Worm (Caenorhabditis elegans): ENCODE measurements around the gene prmn-1.
A peak's percentile ranks its signal among the peaks of the same experiment; 100 is the strongest.

prmn-1 gene

DNA sequence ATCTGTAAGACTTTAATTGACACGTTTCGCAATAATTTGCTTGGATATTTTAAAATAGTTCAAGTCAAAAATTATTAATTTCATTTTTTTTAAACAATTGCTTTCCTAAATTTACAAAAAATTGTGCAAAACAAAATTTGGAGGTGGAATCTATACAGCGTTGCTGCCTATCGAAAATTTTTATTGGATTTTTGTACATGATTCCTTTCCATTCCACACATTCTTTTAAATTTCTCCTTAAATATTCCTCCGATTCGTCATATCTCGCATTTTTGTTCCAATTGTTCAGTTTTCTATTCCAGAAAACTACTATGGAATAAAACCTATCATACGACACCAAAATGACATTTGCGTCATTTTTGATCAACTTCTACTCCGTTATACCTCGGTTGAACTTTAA is 16.5 kb upstream of the prmn-1 start, which contains the start of gene ttyh-1:
ttyh-1 (plus strand) TSS at position 301 of the 400 bp plus-strand sequence.
- no peak for TF ChIP-seq nhr-21 (tag; optimal IDR thresholded peaks at IDR 0.05)
- no peak for TF ChIP-seq lin-39 (tag; optimal IDR thresholded peaks at IDR 0.05)
- no peak for TF ChIP-seq dmd-4 (tag; optimal IDR thresholded peaks at IDR 0.05)
- TF ChIP-seq lin-13 (GFP tag; optimal IDR thresholded peaks at IDR 0.05), result no peak
- no peak for TF ChIP-seq C34F6.9 (tag; optimal IDR thresholded peaks at IDR 0.05)
- TF ChIP-seq elt-1 (tag; optimal IDR thresholded peaks at IDR 0.05), result no peak
- no peak for TF ChIP-seq F13H6.1 (tag; optimal IDR thresholded peaks at IDR 0.05)
- TF ChIP-seq ama-1 (optimal IDR thresholded peaks at IDR 0.05), result no peak
- TF ChIP-seq blmp-1 (tag; optimal IDR thresholded peaks at IDR 0.05; ENCODE audit: insufficient read depth), result no peak
- no peak for TF ChIP-seq egl-27 (tag; optimal IDR thresholded peaks at IDR 0.05)
- no peak for TF ChIP-seq lin-11 (tag; optimal IDR thresholded peaks at IDR 0.05)
- TF ChIP-seq sma-9 (GFP tag; optimal IDR thresholded peaks at IDR 0.05), result no peak
- TF ChIP-seq sma-9 (tag; optimal IDR thresholded peaks at IDR 0.05), result no peak
- no peak for TF ChIP-seq R02D3.7 (tag; optimal IDR thresholded peaks at IDR 0.05)
- no peak for TF ChIP-seq ceh-82 (tag; optimal IDR thresholded peaks at IDR 0.05)
- TF ChIP-seq ztf-11 (tag; optimal IDR thresholded peaks at IDR 0.05), result no peak
- no peak for TF ChIP-seq elt-3 (tag; optimal IDR thresholded peaks at IDR 0.05)
- TF ChIP-seq sma-3 (GFP tag; optimal IDR thresholded peaks at IDR 0.05), result no peak
- TF ChIP-seq sem-4 (tag; optimal IDR thresholded peaks at IDR 0.05), result no peak
- TF ChIP-seq nhr-25 (tag; optimal IDR thresholded peaks at IDR 0.05), result no peak

DNA sequence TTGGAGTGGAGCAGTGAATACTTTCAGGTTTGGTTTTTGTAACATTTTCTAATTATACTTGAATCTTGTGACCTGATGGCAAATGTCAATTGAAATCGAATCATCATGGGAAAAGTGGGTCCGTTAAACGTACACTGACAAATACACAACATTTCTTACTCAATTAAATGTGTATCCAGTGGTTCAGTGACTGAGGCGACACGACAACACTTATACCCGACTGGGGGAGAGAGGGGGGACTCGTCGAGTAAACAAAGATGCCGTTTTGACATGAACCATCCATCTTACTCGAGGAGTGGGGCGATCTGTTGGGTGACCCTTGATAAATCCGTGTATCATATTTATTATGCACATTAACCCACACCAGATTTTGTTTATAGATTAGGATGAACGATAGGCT is 16.0 kb upstream of the prmn-1 start:
- TF ChIP-seq lsy-2 (tag; optimal IDR thresholded peaks at IDR 0.05), result peak in 1 of 2 experiments; percentile 18
- no peak for TF ChIP-seq ZK546.5 (tag; optimal IDR thresholded peaks at IDR 0.05)
- peak; percentile 23 for TF ChIP-seq mab-5 (tag; optimal IDR thresholded peaks at IDR 0.05)
- peak; percentile 36 for TF ChIP-seq nhr-129 (tag; optimal IDR thresholded peaks at IDR 0.05)

DNA sequence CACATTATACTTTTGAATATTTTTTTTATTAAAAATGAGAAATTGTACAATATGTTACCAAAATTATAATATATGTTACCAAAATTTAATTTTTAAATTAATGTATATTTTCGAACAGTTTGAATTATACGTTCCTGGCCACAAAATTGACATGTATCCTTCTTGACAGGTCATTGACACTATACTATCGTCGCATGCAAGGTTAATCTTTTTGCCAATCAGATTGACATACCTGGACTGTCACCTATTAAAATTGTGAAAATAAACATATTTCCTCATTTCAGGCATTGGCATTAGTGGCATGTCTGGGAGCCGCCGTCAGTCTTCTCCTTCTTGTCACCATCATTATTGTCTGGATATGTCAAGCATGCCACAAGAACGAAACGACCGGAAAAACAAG is 14.8 kb upstream of the prmn-1 start:
- no peak for TF ChIP-seq Y55F3AM.14 (GFP tag; optimal IDR thresholded peaks at IDR 0.05)
- no peak for TF ChIP-seq nhr-237 (tag; optimal IDR thresholded peaks at IDR 0.05)
- no peak for TF ChIP-seq mbf-1 (tag; optimal IDR thresholded peaks at IDR 0.05)
- no peak for TF ChIP-seq fos-1 (tag; optimal IDR thresholded peaks at IDR 0.05)
- no peak for TF ChIP-seq nhr-25 (tag; optimal IDR thresholded peaks at IDR 0.05)
- no peak for TF ChIP-seq sem-4 (tag; optimal IDR thresholded peaks at IDR 0.05)

- TF ChIP-seq sma-9 (GFP tag; optimal IDR thresholded peaks at IDR 0.05), result no peak
- no peak for TF ChIP-seq sma-9 (tag; optimal IDR thresholded peaks at IDR 0.05)
- no peak for TF ChIP-seq lin-39 (tag; optimal IDR thresholded peaks at IDR 0.05)
- no peak for TF ChIP-seq elt-1 (tag; optimal IDR thresholded peaks at IDR 0.05)
- TF ChIP-seq elt-3 (tag; optimal IDR thresholded peaks at IDR 0.05), result no peak
- TF ChIP-seq nhr-12 (tag; optimal IDR thresholded peaks at IDR 0.05), result no peak
- TF ChIP-seq sem-4 (tag; optimal IDR thresholded peaks at IDR 0.05), result no peak
- TF ChIP-seq sma-3 (GFP tag; optimal IDR thresholded peaks at IDR 0.05), result no peak
- no peak for TF ChIP-seq ceh-16 (tag; optimal IDR thresholded peaks at IDR 0.05)
- TF ChIP-seq lin-11 (tag; optimal IDR thresholded peaks at IDR 0.05), result no peak
- TF ChIP-seq ceh-82 (tag; optimal IDR thresholded peaks at IDR 0.05), result no peak
- no peak for TF ChIP-seq ama-1 (optimal IDR thresholded peaks at IDR 0.05)
- TF ChIP-seq F13H6.1 (tag; optimal IDR thresholded peaks at IDR 0.05), result no peak
- no peak for TF ChIP-seq lin-13 (GFP tag; optimal IDR thresholded peaks at IDR 0.05)
- TF ChIP-seq nhr-77 (tag; optimal IDR thresholded peaks at IDR 0.05), result no peak
- no peak for TF ChIP-seq ztf-4 (tag; optimal IDR thresholded peaks at IDR 0.05)
- TF ChIP-seq dmd-4 (tag; optimal IDR thresholded peaks at IDR 0.05), result no peak
These were observed 9.4 kb upstream of the prmn-1 start, which contains the start of gene F42E11.3 for ce11 chrX:11375509-11375908. F42E11.3 (minus strand) TSS chrX:11375609.

DNA sequence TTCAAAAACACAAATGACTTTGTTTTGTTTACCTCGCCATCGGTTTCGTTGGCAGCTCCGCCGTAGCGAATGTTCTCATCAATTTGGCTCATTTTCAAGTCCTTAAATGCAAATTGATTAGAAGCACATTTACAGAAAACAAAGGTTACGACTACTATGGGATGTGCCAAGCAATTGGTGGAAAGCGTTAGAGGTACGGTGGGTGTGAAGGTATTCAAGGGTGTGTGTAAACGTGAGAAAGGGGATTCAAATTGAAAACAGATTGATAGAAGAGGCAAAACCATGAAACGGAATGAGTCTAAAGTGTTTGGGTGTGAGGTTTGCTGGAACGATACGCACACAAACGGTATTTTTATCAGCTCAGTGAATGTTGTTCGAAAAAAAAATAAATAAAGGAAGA is 7.5 kb upstream of the prmn-1 start, which contains the start of gene tni-1:
tni-1 (minus strand) TSS at position 101 of the 400 bp plus-strand sequence.
- no peak for TF ChIP-seq mab-5 (tag; optimal IDR thresholded peaks at IDR 0.05)
- no peak for TF ChIP-seq R02D3.7 (tag; optimal IDR thresholded peaks at IDR 0.05)
- no peak for TF ChIP-seq ceh-16 (tag; optimal IDR thresholded peaks at IDR 0.05)
- no peak for TF ChIP-seq peb-1 (tag; optimal IDR thresholded peaks at IDR 0.05)
- no peak for TF ChIP-seq snpc-4 (tag; optimal IDR thresholded peaks at IDR 0.05)
- no peak for TF ChIP-seq ZK546.5 (tag; optimal IDR thresholded peaks at IDR 0.05)
- no peak for TF ChIP-seq blmp-1 (tag; optimal IDR thresholded peaks at IDR 0.05; ENCODE audit: insufficient read depth)
- TF ChIP-seq elt-3 (tag; optimal IDR thresholded peaks at IDR 0.05), result no peak
- TF ChIP-seq mbf-1 (tag; optimal IDR thresholded peaks at IDR 0.05), result no peak
